Fruit fly (Drosophila melanogaster) whole organism, prepupa: ENCODE data around the gene CG7655.

Source experiments
- CG10669 ChIP-seq: fragments of 200-800 bp; sonication (Bioruptor generic); optimal IDR thresholded peaks from 3 replicates; lab custom pipeline; 2018; ENCODE audit warnings: missing biosample characterization, mild to moderate bottlenecking, missing genetic modification characterization, moderate library complexity
- CG11294 ChIP-seq: fragments of 200-800 bp; sonication (Bioruptor generic); IDR thresholded peaks from 2 replicates; pipeline ENCODE4 v1.3.6; 2022; ENCODE audit warnings: missing biosample characterization, missing genetic modification characterization
- CG11902 ChIP-seq: fragments of 200-800 bp; sonication (Bioruptor generic); optimal IDR thresholded peaks from 3 replicates; lab custom pipeline; 2016; ENCODE audit warnings: missing biosample characterization, missing genetic modification characterization
- CG3032 ChIP-seq: fragments of 200-800 bp; optimal IDR thresholded peaks from 2 replicates; lab custom pipeline; 2019; ENCODE audit warnings: missing biosample characterization, mild to moderate bottlenecking, missing genetic modification characterization, moderate library complexity
- CG31627 ChIP-seq: fragments of 200-800 bp; sonication (Bioruptor generic); optimal IDR thresholded peaks from 3 replicates; lab custom pipeline; 2016; ENCODE audit warnings: missing biosample characterization, missing genetic modification characterization
- CG32006 ChIP-seq: fragments of 200-800 bp; sonication (Bioruptor generic); optimal IDR thresholded peaks from 3 replicates; lab custom pipeline; 2017; ENCODE audit warnings: missing biosample characterization, mild to moderate bottlenecking, missing genetic modification characterization
- CG34406 ChIP-seq: fragments of 200-800 bp; sonication (Bioruptor generic); optimal IDR thresholded peaks from 3 replicates; lab custom pipeline; 2016; ENCODE audit warnings: missing biosample characterization, missing genetic modification characterization
- CG3919 ChIP-seq: fragments of 200-800 bp; sonication (Bioruptor generic); optimal IDR thresholded peaks from 3 replicates; lab custom pipeline; 2016; ENCODE audit warnings: missing biosample characterization, missing genetic modification characterization
- CG6163 ChIP-seq: fragments of 200-800 bp; sonication (Bioruptor generic); IDR thresholded peaks from 3 replicates; pipeline ENCODE4 v1.3.6; 2022; ENCODE audit warnings: missing biosample characterization, missing genetic modification characterization
- CG6276 ChIP-seq: fragments of 200-800 bp; sonication (Bioruptor generic); optimal IDR thresholded peaks from 2 replicates; lab custom pipeline; 2017; ENCODE audit warnings: missing biosample characterization, mild to moderate bottlenecking, missing genetic modification characterization
- CG8319 ChIP-seq: fragments of 200-800 bp; sonication (Bioruptor generic); optimal IDR thresholded peaks from 3 replicates; lab custom pipeline; 2016; ENCODE audit warnings: missing biosample characterization, missing genetic modification characterization
- CG8632 ChIP-seq: fragments of 200-800 bp; sonication (Bioruptor generic); optimal IDR thresholded peaks from 3 replicates; lab custom pipeline; 2016; ENCODE audit warnings: missing biosample characterization, missing genetic modification characterization
- Eip75B ChIP-seq: fragments of 200-800 bp; sonication (Bioruptor generic); optimal IDR thresholded peaks from 3 replicates; lab custom pipeline; 2016; ENCODE audit warnings: missing biosample characterization, missing genetic modification characterization
- Eip78C ChIP-seq: fragments of 200-800 bp; sonication (Bioruptor generic); peaks from one replicate; lab custom pipeline; 2016; ENCODE audit warnings: missing biosample characterization, missing genetic modification characterization
- Ets96B ChIP-seq: fragments of 200-800 bp; optimal IDR thresholded peaks from 2 replicates; lab custom pipeline; 2019; ENCODE audit warnings: missing biosample characterization, mild to moderate bottlenecking, missing genetic modification characterization, moderate library complexity
- Gug ChIP-seq: fragments of 200-800 bp; sonication (Bioruptor generic); IDR thresholded peaks from 2 replicates; pipeline ENCODE4 v1.3.6; 2022; ENCODE audit warnings: missing biosample characterization, missing genetic modification characterization
- Hr38 ChIP-seq: sonication (Bioruptor generic); optimal IDR thresholded peaks from 2 replicates; lab custom pipeline; 2016; ENCODE audit warnings: missing biosample characterization, missing genetic modification characterization
- Hr39 ChIP-seq: fragments of 200-800 bp; sonication (Bioruptor generic); optimal IDR thresholded peaks from 2 replicates; lab custom pipeline; 2016; ENCODE audit warnings: missing biosample characterization, missing genetic modification characterization
- Hr4 ChIP-seq: fragments of 200-800 bp; sonication (Bioruptor generic); optimal IDR thresholded peaks from 3 replicates; lab custom pipeline; 2016; ENCODE audit warnings: missing biosample characterization, missing genetic modification characterization
- Met ChIP-seq: fragments of 200-800 bp; sonication (Bioruptor generic); optimal IDR thresholded peaks from 3 replicates; lab custom pipeline; 2016; ENCODE audit warnings: missing biosample characterization, missing genetic modification characterization
- OdsH ChIP-seq: fragments of 200-800 bp; sonication (Bioruptor generic); optimal IDR thresholded peaks from 3 replicates; lab custom pipeline; 2016; ENCODE audit warnings: missing biosample characterization, missing genetic modification characterization
- Sox15 ChIP-seq: fragments of 200-800 bp; sonication (Bioruptor generic); optimal IDR thresholded peaks from 3 replicates; lab custom pipeline; 2016; ENCODE audit warnings: missing biosample characterization, missing genetic modification characterization
- achi ChIP-seq: fragments of 200-800 bp; sonication (Bioruptor generic); optimal IDR thresholded peaks from 3 replicates; lab custom pipeline; 2016; ENCODE audit warnings: missing biosample characterization, missing genetic modification characterization
- acj6 ChIP-seq: fragments of 200-800 bp; sonication (Bioruptor generic); optimal IDR thresholded peaks from 3 replicates; lab custom pipeline; 2016; ENCODE audit warnings: missing biosample characterization, missing genetic modification characterization
- cyc ChIP-seq: fragments of 200-800 bp; sonication (Bioruptor generic); optimal IDR thresholded peaks from 3 replicates; lab custom pipeline; 2016; ENCODE audit warnings: missing biosample characterization, missing genetic modification characterization
- dac ChIP-seq: fragments of 200-800 bp; sonication (Bioruptor generic); optimal IDR thresholded peaks from 2 replicates; lab custom pipeline; 2017; ENCODE audit warnings: missing biosample characterization, mild to moderate bottlenecking, missing genetic modification characterization
- dsx ChIP-seq: fragments of 200-800 bp; optimal IDR thresholded peaks from 3 replicates; lab custom pipeline; 2019; ENCODE audit warnings: missing biosample characterization, mild to moderate bottlenecking, missing genetic modification characterization, moderate library complexity; ENCODE audit not compliant: poor library complexity, severe bottlenecking
- eg ChIP-seq: fragments of 200-800 bp; sonication (Bioruptor generic); IDR thresholded peaks from 3 replicates; pipeline ENCODE4 v1.3.6; 2022; ENCODE audit warnings: missing biosample characterization, missing genetic modification characterization
- esn ChIP-seq: fragments of 200-800 bp; sonication (Bioruptor generic); optimal IDR thresholded peaks from 2 replicates; lab custom pipeline; 2016; ENCODE audit warnings: missing biosample characterization, mild to moderate bottlenecking, missing genetic modification characterization, moderate library complexity
- fkh ChIP-seq: fragments of 200-800 bp; sonication (Bioruptor generic); optimal IDR thresholded peaks from 3 replicates; lab custom pipeline; 2017; ENCODE audit warnings: missing biosample characterization, mild to moderate bottlenecking, missing genetic modification characterization, moderate library complexity
- net ChIP-seq: fragments of 200-800 bp; sonication (Bioruptor generic); optimal IDR thresholded peaks from 3 replicates; lab custom pipeline; 2016; ENCODE audit warnings: missing biosample characterization, missing genetic modification characterization
- salr ChIP-seq, 2 experiments: fragments of 200-800 bp; sonication (Bioruptor generic); optimal IDR thresholded peaks; 3 replicates each; lab custom pipeline; 2016 to 2018; ENCODE audit warnings: missing biosample characterization in 2 of 2, missing genetic modification characterization in 2 of 2, mild to moderate bottlenecking in 1 of 2
- vri ChIP-seq: fragments of 200-800 bp; sonication (Bioruptor generic); optimal IDR thresholded peaks from 3 replicates; lab custom pipeline; 2016; ENCODE audit warnings: missing biosample characterization, mild to moderate bottlenecking, missing genetic modification characterization

The CG7655 gene

dm6 chr3R:17646102-17647050 is 36.1 kb upstream of the CG7655 start (continued):
- no peak for TF ChIP-seq Eip75B
- no peak for TF ChIP-seq eg (GFP tag; lab: Robert Waterston, UW)

dm6 chr3R:17647444-17647843 is 35.0 kb upstream of the CG7655 start, which contains the start of gene CG14322:
TSS of gene CG14322 (plus strand) at chr3R:17647679.
- TF ChIP-seq CG3032 (tag; lab: Kevin White, UChicago) (peak; percentile 1), CG10669 (no peak)
- TF ChIP-seq, all 60 proteins: peak for 1

dm6 chr3R:17653879-17654278 is 28.6 kb upstream of the CG7655 start:
- TF ChIP-seq CG11294 (GFP tag; lab: Robert Waterston, UW) (no peak), vri (GFP tag; lab: Kevin White, UChicago) (no peak), cyc (GFP tag; lab: Kevin White, UChicago) (no peak), Eip78C (GFP tag; lab: Kevin White, UChicago) (no peak), Gug (GFP tag; lab: Robert Waterston, UW) (no peak), CG32006 (GFP tag; lab: Kevin White, UChicago) (no peak), eg (GFP tag; lab: Robert Waterston, UW) (no peak), fkh (GFP tag; lab: Kevin White, UChicago) (no peak), achi (GFP tag; lab: Kevin White, UChicago) (no peak), salr (GFP tag; optimal IDR thresholded peaks at IDR 0.05; lab: Kevin White, UChicago) (no peak), dsx (no peak), net (GFP tag; lab: Kevin White, UChicago) (no peak)

dm6 chr3R:17655040-17655439 is 27.4 kb upstream of the CG7655 start:
- no peak for TF ChIP-seq Hr38 (GFP tag; lab: Kevin White, UChicago)
- TF ChIP-seq achi (GFP tag; lab: Kevin White, UChicago): peak; percentile 10
- peak; percentile 10 for TF ChIP-seq CG34406 (GFP tag; lab: Kevin White, UChicago)
- TF ChIP-seq, all 60 proteins: peak for 2

dm6 chr3R:17656923-17657322 is 25.5 kb upstream of the CG7655 start:
- TF ChIP-seq cyc (GFP tag; lab: Kevin White, UChicago): no peak
- TF ChIP-seq Hr39: no peak
- TF ChIP-seq net (GFP tag; lab: Kevin White, UChicago): no peak
- TF ChIP-seq CG8319: no peak
- no peak for TF ChIP-seq CG8632
- TF ChIP-seq OdsH (GFP tag; lab: Kevin White, UChicago): no peak
- TF ChIP-seq acj6 (GFP tag; lab: Kevin White, UChicago): no peak
- TF ChIP-seq Hr4 (GFP tag; lab: Kevin White, UChicago): no peak
- TF ChIP-seq dac (GFP tag; lab: Kevin White, UChicago): no peak
- no peak for TF ChIP-seq CG6276 (GFP tag; lab: Kevin White, UChicago)
- TF ChIP-seq CG6163 (GFP tag; lab: Robert Waterston, UW): no peak
- TF ChIP-seq CG31627 (GFP tag; lab: Kevin White, UChicago): no peak
- TF ChIP-seq vri (GFP tag; lab: Kevin White, UChicago): no peak
- TF ChIP-seq Ets96B: no peak
- TF ChIP-seq esn (GFP tag; lab: Kevin White, UChicago): no peak
- TF ChIP-seq Sox15 (GFP tag; lab: Kevin White, UChicago): no peak
- no peak for TF ChIP-seq CG11902 (GFP tag; lab: Kevin White, UChicago)
- TF ChIP-seq CG3919 (GFP tag; lab: Kevin White, UChicago): no peak
- TF ChIP-seq Met (GFP tag; lab: Kevin White, UChicago): no peak
- TF ChIP-seq, all 60 proteins: peak for 0
